Worm (Caenorhabditis elegans) whole organism, young adult: ENCODE data around the gene F52E1.14.

Experiments used
- B0019.2 ChIP-seq: fragments of 200-800 bp; sonication (Bioruptor generic); conservative IDR thresholded peaks from 2 replicates; pipeline ENCODE4 v1.3.6; 2022; ENCODE audit warnings: missing genetic modification reagents, missing genetic modification characterization, missing compliant biosample characterization
- B0261.1 ChIP-seq: sonication (generic microtip); optimal IDR thresholded peaks from 2 replicates; lab custom pipeline; 2016; ENCODE audit warnings: mild to moderate bottlenecking, missing genetic modification characterization, moderate library complexity, missing compliant biosample characterization
- C06A6.2 ChIP-seq: fragments of 200-800 bp; sonication (Bioruptor generic); conservative IDR thresholded peaks from 2 replicates; pipeline ENCODE4 v1.3.6; 2022; ENCODE audit warnings: missing genetic modification characterization, missing compliant biosample characterization
- D2030.7 ChIP-seq: fragments of 200-800 bp; sonication (Bioruptor generic); IDR thresholded peaks from 2 replicates; pipeline ENCODE4 v1.3.6; 2022; ENCODE audit warnings: missing genetic modification reagents, missing genetic modification characterization, missing compliant biosample characterization
- F33H1.4 ChIP-seq: fragments of 200-800 bp; sonication (Bioruptor generic); IDR thresholded peaks from 2 replicates; pipeline ENCODE4 v1.3.6; 2022; ENCODE audit warnings: missing genetic modification reagents, missing genetic modification characterization, missing compliant biosample characterization
- F49E8.2 ChIP-seq: sonication (generic microtip); optimal IDR thresholded peaks from 3 replicates; lab custom pipeline; 2017; ENCODE audit warnings: missing genetic modification characterization, mild to moderate bottlenecking, missing compliant biosample characterization, antibody characterized with exemption, moderate library complexity; ENCODE audit not compliant: insufficient read depth
- F57C9.4 ChIP-seq: sonication (generic microtip); optimal IDR thresholded peaks from 2 replicates; lab custom pipeline; 2017; ENCODE audit warnings: mild to moderate bottlenecking, missing genetic modification characterization, missing compliant biosample characterization
- T07F8.4 ChIP-seq: sonication (generic microtip); optimal IDR thresholded peaks from 2 replicates; lab custom pipeline; 2016; ENCODE audit warnings: mild to moderate bottlenecking, missing genetic modification characterization, moderate library complexity, missing compliant biosample characterization
- Y67H2A.10 ChIP-seq: fragments of 200-800 bp; sonication (Bioruptor generic); conservative IDR thresholded peaks from 2 replicates; pipeline ENCODE4 v1.3.6; 2022; ENCODE audit warnings: missing genetic modification reagents, missing genetic modification characterization, missing compliant biosample characterization
- Y95B8A.8 ChIP-seq: fragments of 200-800 bp; sonication (Bioruptor generic); IDR thresholded peaks from 2 replicates; pipeline ENCODE4 v1.3.6; 2022; ENCODE audit warnings: missing genetic modification reagents, missing genetic modification characterization, missing compliant biosample characterization
- ZK185.1 ChIP-seq: sonication (generic microtip); optimal IDR thresholded peaks from 2 replicates; lab custom pipeline; 2016; ENCODE audit warnings: mild to moderate bottlenecking, missing genetic modification characterization, missing compliant biosample characterization; ENCODE audit not compliant: poor library complexity, severe bottlenecking
- aptf-2 ChIP-seq: fragments of 200-800 bp; sonication (Bioruptor generic); conservative IDR thresholded peaks from 2 replicates; pipeline ENCODE4 v1.3.6; 2022; ENCODE audit warnings: missing genetic modification reagents, missing genetic modification characterization, missing compliant biosample characterization
- attf-3 ChIP-seq: fragments of 200-800 bp; sonication (Bioruptor generic); conservative IDR thresholded peaks from 2 replicates; pipeline ENCODE4 v1.3.6; 2022; ENCODE audit warnings: missing genetic modification reagents, missing genetic modification characterization, missing compliant biosample characterization
- attf-5 ChIP-seq: fragments of 200-800 bp; sonication (Bioruptor generic); optimal IDR thresholded peaks from 2 replicates; lab custom pipeline; 2018; ENCODE audit warnings: mild to moderate bottlenecking, missing genetic modification characterization, missing compliant biosample characterization
- cebp-1 ChIP-seq, 2 experiments: fragments of 200-800 bp in 1 of 2; sonication (Bioruptor generic) in 1 of 2; sonication (generic microtip) in 1 of 2; IDR thresholded peaks in 1 of 2; optimal IDR thresholded peaks in 1 of 2; 2 replicates each; pipeline versions ENCODE4 v1.3.6 to Lab custom; 2017 to 2022; ENCODE audit warnings: missing compliant biosample characterization in 2 of 2, missing genetic modification characterization in 2 of 2, mild to moderate bottlenecking in 1 of 2, missing genetic modification reagents in 1 of 2, moderate library complexity in 1 of 2
- cebp-2 ChIP-seq: fragments of 200-800 bp; sonication (Bioruptor generic); IDR thresholded peaks from 2 replicates; pipeline ENCODE4 v1.3.6; 2022; ENCODE audit warnings: missing genetic modification characterization, missing compliant biosample characterization
- ceh-100 ChIP-seq: fragments of 200-800 bp; sonication (Bioruptor generic); IDR thresholded peaks from 2 replicates; pipeline ENCODE4 v1.3.6; 2022; ENCODE audit warnings: missing genetic modification reagents, missing genetic modification characterization, missing compliant biosample characterization
- die-1 ChIP-seq: sonication (generic microtip); optimal IDR thresholded peaks from 2 replicates; lab custom pipeline; 2016; ENCODE audit warnings: missing genotype, mild to moderate bottlenecking, missing genetic modification characterization, missing compliant biosample characterization
- dpff-1 ChIP-seq: sonication (generic microtip); optimal IDR thresholded peaks from 2 replicates; lab custom pipeline; 2017; ENCODE audit warnings: mild to moderate bottlenecking, missing genetic modification characterization, missing compliant biosample characterization
- dpl-1 ChIP-seq: fragments of 150-350 bp; optimal IDR thresholded peaks from 2 replicates; lab custom pipeline; 2014; ENCODE audit warnings: missing biosample characterization, missing genetic modification reagents, missing genetic modification characterization
- egl-18 ChIP-seq: fragments of 200-800 bp; sonication (Bioruptor generic); IDR thresholded peaks from 2 replicates; pipeline ENCODE4 v1.3.6; 2022; ENCODE audit warnings: missing genetic modification reagents, missing genetic modification characterization, missing compliant biosample characterization
- ekl-4 ChIP-seq: fragments of 200-800 bp; sonication (Bioruptor generic); IDR thresholded peaks from 2 replicates; pipeline ENCODE4 v1.3.6; 2022; ENCODE audit warnings: missing genetic modification reagents, missing genetic modification characterization, missing compliant biosample characterization
- him-1 ChIP-seq: sonication (generic microtip); optimal IDR thresholded peaks from 2 replicates; lab custom pipeline; 2016; ENCODE audit warnings: missing genotype, missing genetic modification reagents, missing genetic modification characterization, missing compliant biosample characterization
- hmg-1.2 ChIP-seq: fragments of 200-800 bp; sonication (Bioruptor generic); IDR thresholded peaks from 2 replicates; pipeline ENCODE4 v1.3.6; 2022; ENCODE audit warnings: missing genetic modification reagents, missing genetic modification characterization, missing compliant biosample characterization
- hrde-1 ChIP-seq: sonication (generic microtip); optimal IDR thresholded peaks from 2 replicates; lab custom pipeline; 2016; ENCODE audit warnings: missing genetic modification characterization, mild to moderate bottlenecking, missing compliant biosample characterization, moderate library complexity, missing genotype, missing genetic modification reagents, borderline replicate concordance
- lag-1 ChIP-seq: fragments of 200-800 bp; sonication (Bioruptor generic); IDR thresholded peaks from 2 replicates; pipeline ENCODE4 v1.3.6; 2022; ENCODE audit warnings: missing genetic modification reagents, missing genetic modification characterization, missing compliant biosample characterization
- let-607 ChIP-seq, 2 experiments: fragments of 200-800 bp in 1 of 2; sonication (Bioruptor generic) in 1 of 2; sonication (generic microtip) in 1 of 2; optimal IDR thresholded peaks; 2 replicates each; lab custom pipeline; 2016 to 2018; ENCODE audit warnings: mild to moderate bottlenecking in 2 of 2, missing compliant biosample characterization in 2 of 2, missing genetic modification characterization in 2 of 2, moderate library complexity in 2 of 2, missing genotype in 1 of 2
- lin-26 ChIP-seq: fragments of 200-800 bp; sonication (Bioruptor generic); IDR thresholded peaks from 2 replicates; pipeline ENCODE4 v1.3.6; 2022; ENCODE audit warnings: missing genetic modification reagents, missing genetic modification characterization, missing compliant biosample characterization
- lsl-1 ChIP-seq: fragments of 200-800 bp; sonication (Bioruptor generic); optimal IDR thresholded peaks from 2 replicates; lab custom pipeline; 2018; ENCODE audit warnings: mild to moderate bottlenecking, missing genetic modification characterization, moderate library complexity, missing compliant biosample characterization
- madf-10 ChIP-seq: sonication (generic microtip); optimal IDR thresholded peaks from 2 replicates; lab custom pipeline; 2016; ENCODE audit warnings: mild to moderate bottlenecking, missing genetic modification characterization, missing compliant biosample characterization
- madf-3 ChIP-seq: fragments of 200-800 bp; sonication (Bioruptor generic); IDR thresholded peaks from 2 replicates; pipeline ENCODE4 v1.3.6; 2022; ENCODE audit warnings: missing genetic modification reagents, missing genetic modification characterization, missing compliant biosample characterization
- madf-6 ChIP-seq: fragments of 200-800 bp; sonication (Bioruptor generic); IDR thresholded peaks from 2 replicates; pipeline ENCODE4 v1.3.6; 2022; ENCODE audit warnings: missing genetic modification reagents, missing genetic modification characterization, missing compliant biosample characterization
- madf-8 ChIP-seq: fragments of 200-800 bp; sonication (Bioruptor generic); conservative IDR thresholded peaks from 2 replicates; pipeline ENCODE4 v1.3.6; 2022; ENCODE audit warnings: missing genetic modification reagents, missing genetic modification characterization, missing compliant biosample characterization
- mel-28 ChIP-seq: sonication (generic microtip); optimal IDR thresholded peaks from 2 replicates; lab custom pipeline; 2016; ENCODE audit warnings: borderline replicate concordance, mild to moderate bottlenecking, missing genetic modification characterization, missing compliant biosample characterization
- mes-4 ChIP-seq: sonication (generic microtip); optimal IDR thresholded peaks from 2 replicates; lab custom pipeline; 2016; ENCODE audit warnings: missing genotype, missing genetic modification characterization, missing compliant biosample characterization
- nhr-27 ChIP-seq: fragments of 200-800 bp; sonication (Bioruptor generic); optimal IDR thresholded peaks from 2 replicates; lab custom pipeline; 2018; ENCODE audit warnings: mild to moderate bottlenecking, missing genetic modification characterization, moderate library complexity, missing compliant biosample characterization
- nhr-80 ChIP-seq: sonication (generic microtip); optimal IDR thresholded peaks from 2 replicates; lab custom pipeline; 2016; ENCODE audit warnings: missing genetic modification characterization, missing compliant biosample characterization
- pha-4 ChIP-seq: fragments of 150-350 bp; sonication (generic microtip); optimal IDR thresholded peaks from 2 replicates; lab custom pipeline; 2014; ENCODE audit warnings: missing biosample characterization, missing genetic modification reagents, missing genetic modification characterization
- rcor-1 ChIP-seq: fragments of 200-800 bp; sonication (Bioruptor generic); IDR thresholded peaks from 2 replicates; pipeline ENCODE4 v1.3.6; 2022; ENCODE audit warnings: missing genetic modification reagents, missing genetic modification characterization, missing compliant biosample characterization
- snpc-1.1 ChIP-seq: sonication (generic microtip); optimal IDR thresholded peaks from 2 replicates; lab custom pipeline; 2017; ENCODE audit warnings: missing genetic modification characterization, mild to moderate bottlenecking, missing compliant biosample characterization, antibody characterized with exemption, moderate library complexity, missing genotype, missing genetic modification reagents; ENCODE audit not compliant: insufficient read depth
- snpc-1.3 ChIP-seq: sonication (generic microtip); optimal IDR thresholded peaks from 2 replicates; lab custom pipeline; 2017; ENCODE audit warnings: missing genetic modification characterization, mild to moderate bottlenecking, missing compliant biosample characterization, antibody characterized with exemption, moderate library complexity, missing genotype, missing genetic modification reagents; ENCODE audit not compliant: insufficient read depth
- somi-1 ChIP-seq: fragments of 200-800 bp; sonication (Bioruptor generic); optimal IDR thresholded peaks from 2 replicates; lab custom pipeline; 2018; ENCODE audit warnings: mild to moderate bottlenecking, missing genetic modification characterization, missing compliant biosample characterization
- sptf-2 ChIP-seq: fragments of 200-800 bp; sonication (Bioruptor generic); optimal IDR thresholded peaks from 2 replicates; lab custom pipeline; 2018; ENCODE audit warnings: mild to moderate bottlenecking, missing genetic modification characterization, missing compliant biosample characterization
- unc-130 ChIP-seq: sonication (generic microtip); optimal IDR thresholded peaks from 2 replicates; lab custom pipeline; 2016; ENCODE audit warnings: missing genetic modification reagents, missing genetic modification characterization, missing compliant biosample characterization
- zfh-2 ChIP-seq: fragments of 200-800 bp; sonication (Bioruptor generic); conservative IDR thresholded peaks from 2 replicates; pipeline ENCODE4 v1.3.6; 2022; ENCODE audit warnings: missing genetic modification reagents, missing genetic modification characterization, missing compliant biosample characterization
- zim-3 ChIP-seq: sonication (generic microtip); optimal IDR thresholded peaks from 2 replicates; lab custom pipeline; 2017; ENCODE audit warnings: mild to moderate bottlenecking, missing genetic modification characterization, moderate library complexity, missing compliant biosample characterization

Gene F52E1.14

ce11 chrV:8348959-8349389, 34.7 kb upstream of the F52E1.14 start (continued):
- TF ChIP-seq madf-6 (GFP tag; lab: Robert Waterston, UW), result peak; percentile 93
- no peak for TF ChIP-seq Y67H2A.10 (GFP tag; lab: Robert Waterston, UW)
- TF ChIP-seq pha-4 (tag; lab: Kevin White, UChicago), result no peak
- peak; percentile 95 for TF ChIP-seq rcor-1 (GFP tag; lab: Robert Waterston, UW)
- peak; percentile 54 for TF ChIP-seq lin-26 (GFP tag; lab: Robert Waterston, UW)
- TF ChIP-seq somi-1 (GFP tag; lab: Kevin White, UChicago), result peak; percentile 17
- peak; percentile 93 for TF ChIP-seq sptf-2 (GFP tag; lab: Kevin White, UChicago)
- peak; percentile 92 for TF ChIP-seq aptf-2 (GFP tag; lab: Robert Waterston, UW)
- no peak for TF ChIP-seq zfh-2 (GFP tag; lab: Robert Waterston, UW)
- TF ChIP-seq F57C9.4 (tag; lab: Kevin White, UChicago), result no peak
- peak; percentile 99 for TF ChIP-seq snpc-1.1 (tag; lab: Kevin White, UChicago)
- TF ChIP-seq ZK185.1, result peak; percentile 70
- TF ChIP-seq cebp-1 (GFP tag; IDR thresholded peaks at IDR 0.05; lab: Robert Waterston, UW), result no peak
- TF ChIP-seq cebp-1 (tag; optimal IDR thresholded peaks at IDR 0.05; lab: Kevin White, UChicago), result peak; percentile 76
- peak; percentile 66 for TF ChIP-seq madf-8 (GFP tag; lab: Robert Waterston, UW)
- TF ChIP-seq Y95B8A.8 (GFP tag; lab: Robert Waterston, UW), result no peak
- 0 out of 2 replicates have a peak, but pooled peaks have one; percentile 9 for TF ChIP-seq egl-18 (GFP tag; lab: Robert Waterston, UW)
- peak; percentile 99 for TF ChIP-seq him-1
- TF ChIP-seq dpff-1 (tag; lab: Kevin White, UChicago), result no peak
- TF ChIP-seq lag-1, result no peak
- peak; percentile 10 for TF ChIP-seq dpl-1 (GFP tag; lab: Kevin White, UChicago)
- peak; percentile 42 for TF ChIP-seq B0261.1 (tag; lab: Kevin White, UChicago)
- TF ChIP-seq F49E8.2 (tag; lab: Kevin White, UChicago), result peak; percentile 96
- TF ChIP-seq hrde-1, result peak; percentile 89
- TF ChIP-seq cebp-2 (GFP tag; lab: Robert Waterston, UW), result 0 out of 2 replicates have a peak, but pooled peaks have one; percentile 32
- peak; percentile 74 for TF ChIP-seq F33H1.4 (GFP tag; lab: Robert Waterston, UW)
- TF ChIP-seq die-1 (tag; lab: Kevin White, UChicago), result peak; percentile 55
- peak; percentile 95 for TF ChIP-seq D2030.7 (GFP tag; lab: Robert Waterston, UW)
- peak; percentile 98 for TF ChIP-seq snpc-1.3 (tag; lab: Kevin White, UChicago)
- TF ChIP-seq attf-3, result 0 out of 2 replicates have a peak, but pooled peaks have one; percentile 29
- TF ChIP-seq madf-10 (tag; lab: Kevin White, UChicago), result peak; percentile 82
- no peak for TF ChIP-seq mel-28
- peak; percentile 75 for TF ChIP-seq nhr-80
- TF ChIP-seq T07F8.4 (tag; lab: Kevin White, UChicago), result peak; percentile 54
- no peak for TF ChIP-seq nhr-27 (tag; lab: Kevin White, UChicago)
- peak; percentile 94 for TF ChIP-seq ekl-4
- TF ChIP-seq madf-3 (GFP tag; lab: Robert Waterston, UW), result peak; percentile 67; the same call in 1 of the 2 replicates
- TF ChIP-seq let-607 (tag; optimal IDR thresholded peaks at IDR 0.05; lab: Kevin White, UChicago), result peak; percentile 43 to 59
- peak; percentile 0 for TF ChIP-seq zim-3 (tag; lab: Kevin White, UChicago)
- TF ChIP-seq B0019.2 (GFP tag; lab: Robert Waterston, UW), result 0 out of 2 replicates have a peak, but pooled peaks have one; percentile 49
- peak; percentile 97 for TF ChIP-seq hmg-1.2 (GFP tag; lab: Robert Waterston, UW)
- TF ChIP-seq mes-4, result peak; percentile 49
- TF ChIP-seq ceh-100 (GFP tag; lab: Robert Waterston, UW), result peak; percentile 66
- peak; percentile 46 for TF ChIP-seq attf-5
- TF ChIP-seq unc-130, result peak; percentile 79
- TF ChIP-seq lsl-1 (GFP tag; lab: Kevin White, UChicago), result peak; percentile 81
- TF ChIP-seq C06A6.2 (GFP tag; lab: Robert Waterston, UW), result 0 out of 2 replicates have a peak, but pooled peaks have one; percentile 25
